Fruit fly (Drosophila melanogaster) whole organism, embryonic: ENCODE results near the gene CG15553.
A peak's percentile ranks its signal among the peaks of the same experiment; 100 is the strongest.

Experiments
- Atf-2 ChIP-seq: fragments of 200-800 bp; sonication (Bioruptor generic); optimal IDR thresholded peaks from 2 replicates; lab custom pipeline; 2016; ENCODE audit warnings: missing biosample characterization, missing genetic modification characterization
- B-H1 ChIP-seq: fragments of 200-800 bp; sonication (Bioruptor generic); IDR thresholded peaks from 3 replicates; pipeline ENCODE4 v1.3.6; 2022; ENCODE audit warnings: missing biosample characterization, missing genetic modification characterization
- CG10209 ChIP-seq: fragments of 200-800 bp; sonication (Bioruptor generic); optimal IDR thresholded peaks from 3 replicates; lab custom pipeline; 2017; ENCODE audit warnings: missing biosample characterization, mild to moderate bottlenecking, missing genetic modification characterization, missing genetic modification reagents
- CG11695 ChIP-seq: fragments of 200-800 bp; sonication (Bioruptor generic); IDR thresholded peaks from 3 replicates; pipeline ENCODE4 v1.3.6; 2022; ENCODE audit warnings: missing biosample characterization, missing genetic modification characterization
- CG13624 ChIP-seq: fragments of 200-800 bp; sonication (Bioruptor generic); optimal IDR thresholded peaks from 2 replicates; lab custom pipeline; 2016; ENCODE audit warnings: missing biosample characterization, missing genetic modification characterization
- CG14014 ChIP-seq: fragments of 200-800 bp; sonication (Bioruptor generic); IDR thresholded peaks from 2 replicates; pipeline ENCODE4 v1.3.6; 2022; ENCODE audit warnings: missing biosample characterization, missing genetic modification characterization
- CG14710 ChIP-seq: fragments of 200-800 bp; sonication (Bioruptor generic); optimal IDR thresholded peaks from 3 replicates; lab custom pipeline; 2019; ENCODE audit warnings: missing biosample characterization, mild to moderate bottlenecking, missing genetic modification characterization, moderate library complexity
- CG15269 ChIP-seq: fragments of 200-800 bp; sonication (Bioruptor generic); optimal IDR thresholded peaks from 2 replicates; lab custom pipeline; 2018; ENCODE audit warnings: missing biosample characterization, mild to moderate bottlenecking, missing genetic modification characterization, moderate library complexity
- CG17186 ChIP-seq: fragments of 200-800 bp; sonication (Bioruptor generic); optimal IDR thresholded peaks from 3 replicates; lab custom pipeline; 2017; ENCODE audit warnings: missing biosample characterization, missing genetic modification reagents, missing genetic modification characterization
- CG1792 ChIP-seq: fragments of 200-800 bp; sonication (Bioruptor generic); optimal IDR thresholded peaks from 2 replicates; lab custom pipeline; 2016; ENCODE audit warnings: missing biosample characterization, missing genetic modification characterization
- CG2116 ChIP-seq: fragments of 200-800 bp; sonication (Bioruptor generic); optimal IDR thresholded peaks from 3 replicates; lab custom pipeline; 2018; ENCODE audit warnings: missing biosample characterization, mild to moderate bottlenecking, missing genetic modification characterization
- CG2129 ChIP-seq: fragments of 200-800 bp; sonication (Bioruptor generic); IDR thresholded peaks from 2 replicates; pipeline ENCODE4 v1.3.6; 2022; ENCODE audit warnings: missing biosample characterization, missing genetic modification characterization; ENCODE audit not compliant: partially characterized antibody
- CG3065 ChIP-seq: fragments of 200-800 bp; sonication (Bioruptor generic); optimal IDR thresholded peaks from 2 replicates; lab custom pipeline; 2016; ENCODE audit warnings: missing biosample characterization, missing genetic modification characterization
- CG31441 ChIP-seq: fragments of 200-800 bp; sonication (Bioruptor generic); IDR thresholded peaks from 2 replicates; pipeline ENCODE4 v1.3.6; 2022; ENCODE audit warnings: missing biosample characterization, missing genetic modification characterization
- CG32772 ChIP-seq: fragments of 200-800 bp; sonication (Bioruptor generic); IDR thresholded peaks from 2 replicates; pipeline ENCODE4 v1.3.6; 2022; ENCODE audit warnings: missing biosample characterization, missing genetic modification characterization
- CG3726 ChIP-seq: fragments of 200-800 bp; sonication (Bioruptor generic); IDR thresholded peaks from 3 replicates; pipeline ENCODE4, ENCODE4 v1.3.6; 2022; ENCODE audit warnings: missing biosample characterization, missing genetic modification characterization
- CG4328 ChIP-seq: fragments of 200-800 bp; sonication (Bioruptor generic); optimal IDR thresholded peaks from 3 replicates; lab custom pipeline; 2017; ENCODE audit warnings: missing biosample characterization, missing genetic modification reagents, missing genetic modification characterization
- CG4617 ChIP-seq: fragments of 200-800 bp; sonication (Bioruptor generic); optimal IDR thresholded peaks from 3 replicates; lab custom pipeline; 2016; ENCODE audit warnings: missing biosample characterization, missing genetic modification characterization, borderline replicate concordance
- CG6791 ChIP-seq: fragments of 200-800 bp; sonication (Bioruptor generic); IDR thresholded peaks from 3 replicates; pipeline ENCODE4 v1.3.6; 2022; ENCODE audit warnings: missing biosample characterization, missing genetic modification characterization; ENCODE audit not compliant: partially characterized antibody
- CG8924 ChIP-seq: fragments of 200-800 bp; optimal IDR thresholded peaks from 3 replicates; lab custom pipeline; 2019; ENCODE audit warnings: missing biosample characterization, mild to moderate bottlenecking, missing genetic modification characterization, moderate library complexity
- CG9609 ChIP-seq: fragments of 200-800 bp; sonication (Bioruptor generic); optimal IDR thresholded peaks from 3 replicates; lab custom pipeline; 2016; ENCODE audit warnings: missing biosample characterization, missing genetic modification characterization
- Deaf1 ChIP-seq: fragments of 200-800 bp; optimal IDR thresholded peaks from 3 replicates; lab custom pipeline; 2019; ENCODE audit warnings: missing biosample characterization, mild to moderate bottlenecking, missing genetic modification characterization, moderate library complexity
- Doc3 ChIP-seq: fragments of 200-800 bp; sonication (Bioruptor generic); IDR thresholded peaks from 3 replicates; pipeline ENCODE4 v1.3.6; 2022; ENCODE audit warnings: missing biosample characterization, missing genetic modification characterization; ENCODE audit not compliant: partially characterized antibody
- Fer3 ChIP-seq: fragments of 200-800 bp; sonication (Bioruptor generic); optimal IDR thresholded peaks from 2 replicates; lab custom pipeline; 2018; ENCODE audit warnings: missing biosample characterization, mild to moderate bottlenecking, missing genetic modification characterization, moderate library complexity
- Kr ChIP-seq: fragments of 200-800 bp; sonication (Bioruptor generic); optimal IDR thresholded peaks from 2 replicates; lab custom pipeline; 2017; ENCODE audit warnings: missing biosample characterization, mild to moderate bottlenecking, missing genetic modification characterization
- Lim3 ChIP-seq: fragments of 200-800 bp; sonication (Bioruptor generic); IDR thresholded peaks from 2 replicates; pipeline ENCODE4 v1.3.6; 2022; ENCODE audit warnings: missing biosample characterization, missing genetic modification characterization
- MBD-R2 ChIP-seq: fragments of 200-800 bp; sonication (Bioruptor generic); IDR thresholded peaks from 2 replicates; pipeline ENCODE4 v1.3.6; 2022; ENCODE audit warnings: missing biosample characterization, missing genetic modification characterization
- Mrtf ChIP-seq: fragments of 200-800 bp; sonication (Bioruptor generic); IDR thresholded peaks from 3 replicates; pipeline ENCODE4 v1.3.6; 2022; ENCODE audit warnings: missing biosample characterization, missing genetic modification characterization
- NC2β ChIP-seq: fragments of 200-800 bp; sonication (Bioruptor generic); optimal IDR thresholded peaks from 2 replicates; lab custom pipeline; 2016; ENCODE audit warnings: missing biosample characterization, missing genetic modification characterization
- Xrp1 ChIP-seq: fragments of 200-800 bp; sonication (Bioruptor generic); IDR thresholded peaks from 2 replicates; pipeline ENCODE4 v1.3.6; 2022; ENCODE audit warnings: missing biosample characterization, missing genetic modification characterization
- abd-A ChIP-seq: fragments of 200-800 bp; sonication (Bioruptor generic); optimal IDR thresholded peaks from 3 replicates; lab custom pipeline; 2019; ENCODE audit warnings: missing biosample characterization, mild to moderate bottlenecking, missing genetic modification characterization, moderate library complexity
- ase ChIP-seq: fragments of 200-800 bp; sonication (Bioruptor generic); IDR thresholded peaks from 3 replicates; pipeline ENCODE4 v1.3.6; 2022; ENCODE audit warnings: missing biosample characterization, missing genetic modification characterization
- ash1 ChIP-seq: fragments of 200-800 bp; sonication (Bioruptor generic); optimal IDR thresholded peaks from 2 replicates; lab custom pipeline; 2018; ENCODE audit warnings: missing biosample characterization, mild to moderate bottlenecking, missing genetic modification characterization
- bab2 ChIP-seq: fragments of 200-800 bp; sonication (Bioruptor generic); optimal IDR thresholded peaks from 2 replicates; lab custom pipeline; 2016; ENCODE audit warnings: missing biosample characterization, missing genetic modification characterization
- crol ChIP-seq: fragments of 200-800 bp; sonication (Bioruptor generic); IDR thresholded peaks from 2 replicates; pipeline ENCODE4 v1.3.6; 2022; ENCODE audit warnings: missing biosample characterization, missing genetic modification characterization
- jigr1 ChIP-seq: fragments of 200-800 bp; sonication (Bioruptor generic); IDR thresholded peaks from 3 replicates; pipeline ENCODE4 v1.3.6; 2022; ENCODE audit warnings: missing biosample characterization, missing genetic modification characterization
- jing ChIP-seq: fragments of 200-800 bp; sonication (Bioruptor generic); optimal IDR thresholded peaks from 2 replicates; lab custom pipeline; 2018; ENCODE audit warnings: missing biosample characterization, mild to moderate bottlenecking, missing genetic modification characterization
- luna ChIP-seq: fragments of 200-800 bp; sonication (Bioruptor generic); optimal IDR thresholded peaks from 2 replicates; lab custom pipeline; 2016; ENCODE audit warnings: missing biosample characterization, missing genetic modification characterization
- nerfin-1 ChIP-seq: fragments of 200-800 bp; sonication (Bioruptor generic); optimal IDR thresholded peaks from 3 replicates; lab custom pipeline; 2019; ENCODE audit warnings: missing biosample characterization, mild to moderate bottlenecking, missing genetic modification characterization, moderate library complexity
- onecut ChIP-seq: fragments of 200-800 bp; sonication (Bioruptor generic); IDR thresholded peaks from 2 replicates; pipeline ENCODE4 v1.3.6; 2022; ENCODE audit warnings: missing biosample characterization, missing genetic modification characterization
- pan ChIP-seq, 4 experiments: fragments of >200 bp in 3 of 4; fragments of 200-800 bp in 1 of 4; sonication (Bioruptor generic) in 1 of 4; optimal IDR thresholded peaks in 3 of 4; IDR thresholded peaks in 1 of 4; 2 replicates each; pipeline versions ENCODE4 v1.3.6 to Lab custom; 2017 to 2022; ENCODE audit warnings: missing biosample characterization in 2 of 4, missing genetic modification characterization in 2 of 4, mixed read lengths in 1 of 4
- pros ChIP-seq: fragments of 200-800 bp; sonication (Bioruptor generic); optimal IDR thresholded peaks from 3 replicates; lab custom pipeline; 2019; ENCODE audit warnings: missing biosample characterization, mild to moderate bottlenecking, missing genetic modification characterization, moderate library complexity
- repo ChIP-seq: fragments of 200-800 bp; sonication (Bioruptor generic); optimal IDR thresholded peaks from 2 replicates; lab custom pipeline; 2016; ENCODE audit warnings: missing biosample characterization, missing genetic modification characterization
- rib ChIP-seq: fragments of 200-800 bp; sonication (Bioruptor generic); IDR thresholded peaks from 2 replicates; pipeline ENCODE4 v1.3.6; 2022; ENCODE audit warnings: missing biosample characterization, missing genetic modification characterization
- row ChIP-seq: fragments of 200-800 bp; sonication (Bioruptor generic); IDR thresholded peaks from 3 replicates; pipeline ENCODE4 v1.3.6; 2022; ENCODE audit warnings: missing biosample characterization, missing genetic modification characterization
- sd ChIP-seq: fragments of 200-800 bp; sonication (Bioruptor generic); optimal IDR thresholded peaks from 3 replicates; lab custom pipeline; 2018; ENCODE audit warnings: missing biosample characterization, mild to moderate bottlenecking, missing genetic modification characterization, moderate library complexity
- sens ChIP-seq: fragments of 200-800 bp; sonication (Bioruptor generic); peaks from one replicate; lab custom pipeline; 2016; ENCODE audit warnings: missing biosample characterization, missing genetic modification characterization
- stc ChIP-seq: fragments of 200-800 bp; sonication (Bioruptor generic); IDR thresholded peaks from 2 replicates; pipeline ENCODE4 v1.3.6; 2022; ENCODE audit warnings: missing biosample characterization, missing genetic modification characterization
- tap ChIP-seq: fragments of 200-800 bp; optimal IDR thresholded peaks from 3 replicates; lab custom pipeline; 2019; ENCODE audit warnings: missing biosample characterization, mild to moderate bottlenecking, missing genetic modification characterization, moderate library complexity
- tx ChIP-seq: fragments of 200-800 bp; sonication (Bioruptor generic); optimal IDR thresholded peaks from 2 replicates; lab custom pipeline; 2016; ENCODE audit warnings: missing biosample characterization, missing genetic modification characterization
- vvl ChIP-seq: fragments of 200-800 bp; sonication (Bioruptor generic); IDR thresholded peaks from 2 replicates; pipeline ENCODE4 v1.3.6; 2022; ENCODE audit warnings: missing biosample characterization, missing genetic modification characterization

CG15553 gene

dm6 chr3R:31064653-31065322 lies 36.2 kb downstream of the CG15553 start, which contains the start of gene Sox100B (continued):
- TF ChIP-seq CG3726 (GFP tag; lab: Robert Waterston, UW) (no peak), crol (GFP tag; lab: Robert Waterston, UW) (peak; percentile 76), CG11695 (peak; percentile 60; the same call in 1 of the 3 replicates), onecut (peak; percentile 43; the same call in 1 of the 2 replicates), CG2129 (GFP tag; lab: Robert Waterston, UW) (no peak), nerfin-1 (peak; percentile 52), CG1792 (GFP tag; lab: Kevin White, UChicago) (no peak), CG31441 (GFP tag; lab: Robert Waterston, UW) (peak; percentile 78), rib (GFP tag; lab: Robert Waterston, UW) (no peak), CG4328 (GFP tag; lab: Kevin White, UChicago) (no peak), CG4617 (peak; percentile 20), pan (optimal IDR thresholded peaks at IDR 0.05; lab: Kevin White, UChicago) (peak in 1 of 2 experiments; percentile 32), pan (GFP tag; optimal IDR thresholded peaks at IDR 0.05 in 1 of 2, IDR thresholded peaks at IDR 0.05 in 1 of 2) (peak; percentile 42 to 71), pros (GFP tag; lab: Kevin White, UChicago) (peak; percentile 16), tap (tag; lab: Kevin White, UChicago) (peak; percentile 56), CG15269 (tag; lab: Kevin White, UChicago) (peak; percentile 52), Kr (GFP tag; lab: Kevin White, UChicago) (no peak), Deaf1 (peak; percentile 86), CG13624 (GFP tag; lab: Kevin White, UChicago) (no peak), NC2β (no peak), stc (GFP tag; lab: Robert Waterston, UW) (0 out of 2 replicates have a peak, but pooled peaks have one; percentile 54), repo (GFP tag; lab: Kevin White, UChicago) (no peak), Lim3 (no peak), Doc3 (GFP tag; lab: Robert Waterston, UW) (no peak), Mrtf (GFP tag; lab: Robert Waterston, UW) (peak; percentile 36; the same call in 1 of the 3 replicates), jing (GFP tag; lab: Kevin White, UChicago) (no peak), CG9609 (GFP tag; lab: Kevin White, UChicago) (no peak), CG17186 (no peak), CG2116 (GFP tag; lab: Kevin White, UChicago) (peak; percentile 19), MBD-R2 (GFP tag; lab: Robert Waterston, UW) (no peak), luna (GFP tag; lab: Kevin White, UChicago) (no peak), CG6791 (GFP tag; lab: Robert Waterston, UW) (no peak), tx (no peak), CG14710 (peak; percentile 84), ase (GFP tag; lab: Robert Waterston, UW) (0 out of 3 replicates have a peak, but pooled peaks have one; percentile 31), Fer3 (tag; lab: Kevin White, UChicago) (peak; percentile 33), vvl (peak; percentile 89)

dm6 chr3R:31062344-31062964 lies 38.5 kb downstream of the CG15553 start:
- TF ChIP-seq ash1 (GFP tag; lab: Kevin White, UChicago) (no peak), abd-A (peak; percentile 16), Xrp1 (GFP tag; lab: Robert Waterston, UW) (0 out of 2 replicates have a peak, but pooled peaks have one; percentile 20), CG14014 (GFP tag; lab: Robert Waterston, UW) (no peak), CG8924 (peak; percentile 1), jigr1 (GFP tag; lab: Robert Waterston, UW) (no peak), Atf-2 (no peak), B-H1 (GFP tag; lab: Robert Waterston, UW) (no peak), CG3065 (GFP tag; lab: Kevin White, UChicago) (no peak), CG10209 (GFP tag; lab: Kevin White, UChicago) (no peak), sens (GFP tag; lab: Kevin White, UChicago) (peak; percentile 87), bab2 (GFP tag; lab: Kevin White, UChicago) (no peak), sd (tag; lab: Kevin White, UChicago) (peak; percentile 50), row (GFP tag; lab: Robert Waterston, UW) (peak; percentile 36; the same call in 1 of the 3 replicates), CG32772 (GFP tag; lab: Robert Waterston, UW) (no peak)
